Fruit fly (Drosophila melanogaster): ENCODE data around the gene DCX-EMAP.

DNA sequence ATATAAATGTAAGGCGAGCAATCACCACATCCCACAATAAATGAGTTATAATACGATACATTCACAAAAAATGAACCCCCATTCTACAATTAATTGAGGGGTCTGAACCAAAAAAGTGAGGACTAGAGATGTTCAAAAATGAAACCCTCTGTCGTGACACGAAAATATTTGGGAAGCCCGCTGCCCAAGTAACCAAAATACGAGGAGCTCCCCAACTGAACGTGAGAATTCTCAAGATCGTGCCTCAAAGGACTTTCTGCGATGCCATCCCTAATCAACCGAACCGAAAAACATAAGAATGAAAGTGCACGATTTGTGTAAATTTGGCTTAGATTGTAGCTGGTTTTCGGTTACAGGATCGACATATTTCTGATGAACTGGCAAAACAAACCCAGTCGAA, 70.9 kb downstream of the DCX-EMAP start, which contains the start of gene Ocho:
- TF ChIP-seq EcR (GFP tag; optimal IDR thresholded peaks at IDR 0.05) (no peak), CG8478 (optimal IDR thresholded peaks at IDR 0.05) (no peak), Dll (optimal IDR thresholded peaks at IDR 0.05) (no peak)

Measured in whole organism.